Fruit fly (Drosophila melanogaster) whole organism, adult: Measurements from ENCODE around the gene CG46514.
"Not testable (repeated sequence)": the region's sequence is repeated elsewhere in the genome, so short reads cannot be mapped to it uniquely, and the experiment has no call there.

Experiments used
- CG7045 ChIP-seq: fragments of 200-800 bp; sonication (Bioruptor generic); optimal IDR thresholded peaks from 2 replicates; lab custom pipeline; 2017; ENCODE audit warnings: missing biosample characterization, mild to moderate bottlenecking, missing genetic modification characterization
- cic ChIP-seq: fragments of 200-800 bp; sonication (Bioruptor generic); optimal IDR thresholded peaks from 2 replicates; lab custom pipeline; 2017; ENCODE audit warnings: missing biosample characterization, mild to moderate bottlenecking, missing genetic modification characterization, moderate library complexity
- tj ChIP-seq: fragments of 200-800 bp; sonication (Bioruptor generic); optimal IDR thresholded peaks from 3 replicates; lab custom pipeline; 2017; ENCODE audit warnings: missing biosample characterization, mild to moderate bottlenecking, missing genetic modification characterization, moderate library complexity
- toe ChIP-seq: fragments of 200-800 bp; sonication (Bioruptor generic); optimal IDR thresholded peaks from 2 replicates; lab custom pipeline; 2016; ENCODE audit warnings: missing biosample characterization, missing genetic modification characterization

dm6 chrX:22191973-22192372, 5.0 kb upstream of the CG46514 start, which contains the start of gene CG46513:
- TF ChIP-seq cic (GFP tag; lab: Kevin White, UChicago); toe; CG7045 (GFP tag; lab: Kevin White, UChicago); tj (GFP tag; lab: Kevin White, UChicago): not testable (repeated sequence)
